Worm (Caenorhabditis elegans) whole organism, midembryonic: ENCODE measurements around the gene H10E21.1.

Experiments
- T22C8.4 ChIP-seq: fragments of 200-800 bp; sonication (Bioruptor generic); IDR thresholded peaks from 2 replicates; pipeline ENCODE4 v1.3.6; 2022; ENCODE audit warnings: missing genetic modification characterization, missing compliant biosample characterization
- cog-1 ChIP-seq: sonication (generic microtip); optimal IDR thresholded peaks from 2 replicates; lab custom pipeline; 2016; ENCODE audit warnings: missing genetic modification characterization, missing compliant biosample characterization
- flt-1 ChIP-seq: fragments of 200-800 bp; sonication (Bioruptor generic); IDR thresholded peaks from 2 replicates; pipeline ENCODE4 v1.3.6; 2022; ENCODE audit warnings: missing genetic modification characterization, missing compliant biosample characterization
- klf-2 ChIP-seq: fragments of 200-800 bp; sonication (Bioruptor generic); conservative IDR thresholded peaks from 2 replicates; pipeline ENCODE4 v1.3.6; 2022; ENCODE audit warnings: missing genetic modification reagents, missing genetic modification characterization, missing compliant biosample characterization
- med-1 ChIP-seq: sonication (generic microtip); optimal IDR thresholded peaks from 2 replicates; lab custom pipeline; 2017; ENCODE audit warnings: missing genetic modification characterization, mild to moderate bottlenecking, missing compliant biosample characterization, antibody characterized with exemption, missing genetic modification reagents; ENCODE audit not compliant: insufficient read depth
- tab-1 ChIP-seq: fragments of 200-800 bp; sonication (Bioruptor generic); IDR thresholded peaks from 2 replicates; pipeline ENCODE4 v1.3.6; 2022; ENCODE audit warnings: missing genetic modification characterization, missing compliant biosample characterization
- ztf-23 ChIP-seq: fragments of 200-800 bp; sonication (Bioruptor generic); IDR thresholded peaks from 2 replicates; pipeline ENCODE4 v1.3.6; 2022; ENCODE audit warnings: missing genetic modification reagents, missing genetic modification characterization, missing compliant biosample characterization
- ztf-29 ChIP-seq: fragments of 200-800 bp; sonication (Bioruptor generic); IDR thresholded peaks from 2 replicates; pipeline ENCODE4 v1.3.6; 2022; ENCODE audit warnings: missing genetic modification reagents, missing genetic modification characterization, missing compliant biosample characterization

DNA sequence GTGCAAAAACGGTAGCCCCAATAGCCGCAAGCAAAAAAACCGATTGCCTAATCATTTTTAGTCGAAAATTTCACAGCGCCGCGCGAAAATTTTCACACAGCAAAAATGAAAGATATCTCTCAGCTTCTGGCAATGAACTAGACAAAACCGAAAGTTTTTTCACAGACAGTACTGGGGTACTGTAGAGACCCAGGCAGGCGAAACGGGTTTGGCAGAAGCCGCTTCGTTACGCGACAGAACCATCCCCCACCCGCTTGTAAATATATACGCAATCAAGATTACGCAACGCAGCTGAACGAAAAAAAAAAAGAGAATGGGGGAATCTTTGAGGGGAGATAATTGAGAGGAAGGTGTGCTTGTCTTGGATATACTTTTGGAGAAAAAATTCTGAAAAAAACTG lies 3.9 kb downstream of the H10E21.1 start, which contains the start of gene H10E21.4:
- no peak for TF ChIP-seq ztf-29 (GFP tag; lab: Robert Waterston, UW)
- TF ChIP-seq med-1 (GFP tag; lab: Kevin White, UChicago): no peak
- TF ChIP-seq flt-1: no peak
- TF ChIP-seq cog-1: no peak
- no peak for TF ChIP-seq klf-2 (GFP tag; lab: Robert Waterston, UW)
- TF ChIP-seq ztf-23 (GFP tag; lab: Robert Waterston, UW): no peak
- TF ChIP-seq T22C8.4 (GFP tag; lab: Robert Waterston, UW): no peak
- TF ChIP-seq tab-1 (GFP tag; lab: Robert Waterston, UW): no peak
